Worm (Caenorhabditis elegans): ENCODE results near the gene hint-3.

- no peak for TF ChIP-seq dao-5 (tag; optimal IDR thresholded peaks at IDR 0.05)
- TF ChIP-seq him-1 (tag; optimal IDR thresholded peaks at IDR 0.05) = no peak
Observed at ce11 chrV:7760174-7760573, at the start of gene hint-3.

Data from whole organism, L4/young adult.